Fruit fly (Drosophila melanogaster) whole organism, embryonic: Measurements from ENCODE around the gene retm.

Experiments used
- Awh ChIP-seq: fragments of 200-800 bp; sonication (Bioruptor generic); IDR thresholded peaks from 2 replicates; pipeline ENCODE4, ENCODE4 v1.3.6; 2022; ENCODE audit warnings: missing biosample characterization, missing genetic modification characterization
- B-H1 ChIP-seq: fragments of 200-800 bp; sonication (Bioruptor generic); IDR thresholded peaks from 3 replicates; pipeline ENCODE4 v1.3.6; 2022; ENCODE audit warnings: missing biosample characterization, missing genetic modification characterization
- Bgb ChIP-seq: fragments of 200-800 bp; sonication (Bioruptor generic); IDR thresholded peaks from 2 replicates; pipeline ENCODE4 v1.3.6; 2022; ENCODE audit warnings: missing biosample characterization, missing genetic modification characterization; ENCODE audit not compliant: partially characterized antibody
- Blimp-1 ChIP-seq: fragments of 200-800 bp; sonication (Bioruptor generic); optimal IDR thresholded peaks from 3 replicates; lab custom pipeline; 2018; ENCODE audit warnings: missing biosample characterization, missing genetic modification characterization, mild to moderate bottlenecking, moderate library complexity, missing genetic modification reagents
- CG11696 ChIP-seq: fragments of 200-800 bp; sonication (Bioruptor generic); IDR thresholded peaks from 2 replicates; pipeline ENCODE4 v1.3.6; 2022; ENCODE audit warnings: missing biosample characterization, missing genetic modification characterization
- CG12155 ChIP-seq: fragments of 200-800 bp; sonication (Bioruptor generic); optimal IDR thresholded peaks from 3 replicates; lab custom pipeline; 2016; ENCODE audit warnings: missing biosample characterization, missing genetic modification characterization
- CG12219 ChIP-seq: fragments of 200-800 bp; sonication (Bioruptor generic); optimal IDR thresholded peaks from 3 replicates; lab custom pipeline; 2018; ENCODE audit warnings: missing biosample characterization, mild to moderate bottlenecking, missing genetic modification characterization
- CG15011 ChIP-seq: fragments of 200-800 bp; sonication (Bioruptor generic); optimal IDR thresholded peaks from 3 replicates; lab custom pipeline; 2018; ENCODE audit warnings: missing biosample characterization, mild to moderate bottlenecking, missing genetic modification characterization
- CG1647 ChIP-seq: fragments of 200-800 bp; sonication (Bioruptor generic); optimal IDR thresholded peaks from 3 replicates; lab custom pipeline; 2016; ENCODE audit warnings: missing biosample characterization, missing genetic modification characterization
- CG16815 ChIP-seq: fragments of 200-800 bp; sonication (Bioruptor generic); optimal IDR thresholded peaks from 3 replicates; lab custom pipeline; 2017; ENCODE audit warnings: missing biosample characterization, mild to moderate bottlenecking, missing genetic modification characterization
- CG17385 ChIP-seq: fragments of 200-800 bp; sonication (Bioruptor generic); optimal IDR thresholded peaks from 3 replicates; lab custom pipeline; 2018; ENCODE audit warnings: missing biosample characterization, mild to moderate bottlenecking, missing genetic modification characterization
- CG4360 ChIP-seq: fragments of 200-800 bp; sonication (Bioruptor generic); IDR thresholded peaks from 2 replicates; pipeline ENCODE4 v1.3.6; 2022; ENCODE audit warnings: missing biosample characterization, missing genetic modification characterization
- CG43689 ChIP-seq: fragments of 200-800 bp; sonication (Bioruptor generic); IDR thresholded peaks from 2 replicates; pipeline ENCODE4 v1.3.6; 2022; ENCODE audit warnings: missing biosample characterization, missing genetic modification characterization
- CG6272 ChIP-seq: fragments of 200-800 bp; sonication (Bioruptor generic); IDR thresholded peaks from 2 replicates; pipeline ENCODE4 v1.3.6; 2022; ENCODE audit warnings: missing biosample characterization, missing genetic modification characterization
- CG6765 ChIP-seq: fragments of 200-800 bp; sonication (Bioruptor generic); optimal IDR thresholded peaks from 3 replicates; lab custom pipeline; 2017; ENCODE audit warnings: missing biosample characterization, mild to moderate bottlenecking, missing genetic modification characterization
- CG8388 ChIP-seq: fragments of 200-800 bp; sonication (Bioruptor generic); optimal IDR thresholded peaks from 2 replicates; lab custom pipeline; 2019; ENCODE audit warnings: missing biosample characterization, mild to moderate bottlenecking, missing genetic modification characterization, moderate library complexity
- CG9876 ChIP-seq: fragments of 200-800 bp; sonication (Bioruptor generic); optimal IDR thresholded peaks from 2 replicates; lab custom pipeline; 2016; ENCODE audit warnings: missing biosample characterization, missing genetic modification characterization
- CTCF ChIP-seq: fragments of 200-800 bp; sonication (Bioruptor generic); optimal IDR thresholded peaks from 2 replicates; lab custom pipeline; 2017; ENCODE audit warnings: missing biosample characterization, mild to moderate bottlenecking, missing genetic modification characterization, moderate library complexity
- E2f2 ChIP-seq: fragments of 200-800 bp; sonication (Bioruptor generic); IDR thresholded peaks from 2 replicates; pipeline ENCODE4 v1.3.6; 2022; ENCODE audit warnings: missing biosample characterization, missing genetic modification characterization
- ERR ChIP-seq: fragments of 200-800 bp; sonication (Bioruptor generic); optimal IDR thresholded peaks from 2 replicates; lab custom pipeline; 2016; ENCODE audit warnings: missing biosample characterization, missing genetic modification characterization
- Hmr ChIP-seq: fragments of 200-800 bp; sonication (Bioruptor generic); optimal IDR thresholded peaks from 3 replicates; lab custom pipeline; 2017; ENCODE audit warnings: mild to moderate bottlenecking, missing biosample characterization, missing genetic modification reagents, missing genetic modification characterization
- Lhr ChIP-seq: fragments of 200-800 bp; sonication (Bioruptor generic); optimal IDR thresholded peaks from 3 replicates; lab custom pipeline; 2017; ENCODE audit warnings: mild to moderate bottlenecking, missing biosample characterization, missing genetic modification reagents, missing genetic modification characterization
- Mad ChIP-seq: fragments of 200-800 bp; sonication (Bioruptor generic); optimal IDR thresholded peaks from 2 replicates; lab custom pipeline; 2016; ENCODE audit warnings: missing biosample characterization, missing genetic modification characterization
- Med ChIP-seq: fragments of 200-800 bp; sonication (Bioruptor generic); peaks from one replicate; lab custom pipeline; 2016; ENCODE audit warnings: missing biosample characterization, missing genetic modification characterization, mild to moderate bottlenecking, inconsistent platforms, moderate library complexity
- Ravus ChIP-seq: fragments of 200-800 bp; sonication (Bioruptor generic); IDR thresholded peaks from 2 replicates; pipeline ENCODE4 v1.3.6; 2022; ENCODE audit warnings: missing biosample characterization, missing genetic modification characterization
- Sry-β ChIP-seq: fragments of 200-800 bp; sonication (Bioruptor generic); optimal IDR thresholded peaks from 2 replicates; lab custom pipeline; 2018; ENCODE audit warnings: missing biosample characterization, mild to moderate bottlenecking, missing genetic modification characterization, moderate library complexity
- ab ChIP-seq: fragments of 200-800 bp; sonication (Bioruptor generic); optimal IDR thresholded peaks from 2 replicates; lab custom pipeline; 2016; ENCODE audit warnings: missing biosample characterization, missing genetic modification characterization
- cad ChIP-seq: fragments of >200 bp; optimal IDR thresholded peaks from 2 replicates; lab custom pipeline; 2017; ENCODE audit warnings: missing biosample characterization, missing genetic modification characterization
- cas ChIP-seq: fragments of 200-800 bp; sonication (Bioruptor generic); IDR thresholded peaks from 2 replicates; pipeline ENCODE4 v1.3.6; 2022; ENCODE audit warnings: missing biosample characterization, missing genetic modification characterization
- chm ChIP-seq: fragments of 200-800 bp; sonication (Bioruptor generic); IDR thresholded peaks from 2 replicates; pipeline ENCODE4 v1.3.6; 2022; ENCODE audit warnings: missing biosample characterization, missing genetic modification characterization
- cwo ChIP-seq: fragments of 200-800 bp; sonication (Bioruptor generic); optimal IDR thresholded peaks from 3 replicates; lab custom pipeline; 2017; ENCODE audit warnings: missing biosample characterization, missing genetic modification characterization, mild to moderate bottlenecking, moderate library complexity, missing genetic modification reagents
- dati ChIP-seq: fragments of 200-800 bp; sonication (Bioruptor generic); IDR thresholded peaks from 2 replicates; pipeline ENCODE4 v1.3.6; 2022; ENCODE audit warnings: missing biosample characterization, missing genetic modification characterization
- dmrt99B ChIP-seq: fragments of 200-800 bp; sonication (Bioruptor generic); optimal IDR thresholded peaks from 2 replicates; lab custom pipeline; 2018; ENCODE audit warnings: missing biosample characterization, mild to moderate bottlenecking, missing genetic modification characterization, moderate library complexity
- ems ChIP-seq: fragments of 200-800 bp; sonication (Bioruptor generic); optimal IDR thresholded peaks from 3 replicates; lab custom pipeline; 2016; ENCODE audit warnings: missing biosample characterization, missing genetic modification characterization
- gce ChIP-seq: fragments of 200-800 bp; sonication (Bioruptor generic); IDR thresholded peaks from 3 replicates; pipeline ENCODE4 v1.3.6; 2022; ENCODE audit warnings: missing biosample characterization, missing genetic modification characterization
- gcm ChIP-seq: fragments of 200-800 bp; sonication (Bioruptor generic); optimal IDR thresholded peaks from 2 replicates; lab custom pipeline; 2019; ENCODE audit warnings: missing biosample characterization, mild to moderate bottlenecking, missing genetic modification characterization, moderate library complexity
- gcm2 ChIP-seq: fragments of 200-800 bp; sonication (Bioruptor generic); optimal IDR thresholded peaks from 2 replicates; lab custom pipeline; 2016; ENCODE audit warnings: missing biosample characterization, missing genetic modification characterization
- hb ChIP-seq: fragments of 200-800 bp; sonication (Bioruptor generic); IDR thresholded peaks from 3 replicates; pipeline ENCODE4 v1.3.6; 2022; ENCODE audit warnings: missing biosample characterization, missing genetic modification characterization; ENCODE audit not compliant: partially characterized antibody
- jing ChIP-seq: fragments of 200-800 bp; sonication (Bioruptor generic); optimal IDR thresholded peaks from 2 replicates; lab custom pipeline; 2018; ENCODE audit warnings: missing biosample characterization, mild to moderate bottlenecking, missing genetic modification characterization
- lmd ChIP-seq: fragments of 200-800 bp; sonication (Bioruptor generic); IDR thresholded peaks from 2 replicates; pipeline ENCODE4 v1.3.6; 2022; ENCODE audit warnings: missing biosample characterization, missing genetic modification characterization
- maf-S ChIP-seq: fragments of 200-800 bp; sonication (Bioruptor generic); optimal IDR thresholded peaks from 2 replicates; lab custom pipeline; 2016; ENCODE audit warnings: missing biosample characterization, missing genetic modification characterization
- nau ChIP-seq: fragments of 200-800 bp; sonication (Bioruptor generic); optimal IDR thresholded peaks from 3 replicates; lab custom pipeline; 2017; ENCODE audit warnings: missing biosample characterization, mild to moderate bottlenecking, missing genetic modification characterization, missing genetic modification reagents
- nerfin-1 ChIP-seq: fragments of 200-800 bp; sonication (Bioruptor generic); optimal IDR thresholded peaks from 3 replicates; lab custom pipeline; 2019; ENCODE audit warnings: missing biosample characterization, mild to moderate bottlenecking, missing genetic modification characterization, moderate library complexity
- pan ChIP-seq, 4 experiments: fragments of >200 bp in 3 of 4; fragments of 200-800 bp in 1 of 4; sonication (Bioruptor generic) in 1 of 4; optimal IDR thresholded peaks in 3 of 4; IDR thresholded peaks in 1 of 4; 2 replicates each; pipeline versions ENCODE4 v1.3.6 to Lab custom; 2017 to 2022; ENCODE audit warnings: missing biosample characterization in 2 of 4, missing genetic modification characterization in 2 of 4, mixed read lengths in 1 of 4
- pfk ChIP-seq: fragments of 200-800 bp; sonication (Bioruptor generic); optimal IDR thresholded peaks from 2 replicates; lab custom pipeline; 2018; ENCODE audit warnings: missing biosample characterization, mild to moderate bottlenecking, missing genetic modification characterization, moderate library complexity
- pnt ChIP-seq: fragments of 200-800 bp; sonication (Bioruptor generic); optimal IDR thresholded peaks from 3 replicates; lab custom pipeline; 2016; ENCODE audit warnings: missing biosample characterization, missing genetic modification characterization
- prd ChIP-seq, 3 experiments: fragments of >200 bp in 2 of 3; fragments of 200-800 bp in 1 of 3; sonication (Bioruptor generic) in 1 of 3; optimal IDR thresholded peaks in 2 of 3; IDR thresholded peaks in 1 of 3; 2 replicates in 2 of 3; 3 replicates in 1 of 3; pipeline versions ENCODE4 v1.3.6 to Lab custom; 2017 to 2022; ENCODE audit warnings: missing biosample characterization in 1 of 3, missing genetic modification characterization in 1 of 3
- pzg ChIP-seq: fragments of 200-800 bp; sonication (Bioruptor generic); optimal IDR thresholded peaks from 3 replicates; lab custom pipeline; 2018; ENCODE audit warnings: missing biosample characterization, mild to moderate bottlenecking, missing genetic modification characterization, moderate library complexity
- ranshi ChIP-seq: fragments of 200-800 bp; sonication (Bioruptor generic); IDR thresholded peaks from 2 replicates; pipeline ENCODE4 v1.3.6; 2022; ENCODE audit warnings: missing biosample characterization, missing genetic modification characterization
- seq ChIP-seq: fragments of 200-800 bp; sonication (Bioruptor generic); IDR thresholded peaks from 2 replicates; pipeline ENCODE4 v1.3.6; 2022; ENCODE audit warnings: missing biosample characterization, missing genetic modification characterization
- yki ChIP-seq: fragments of >200 bp; optimal IDR thresholded peaks from 3 replicates; lab custom pipeline; 2018

Gene retm

DNA sequence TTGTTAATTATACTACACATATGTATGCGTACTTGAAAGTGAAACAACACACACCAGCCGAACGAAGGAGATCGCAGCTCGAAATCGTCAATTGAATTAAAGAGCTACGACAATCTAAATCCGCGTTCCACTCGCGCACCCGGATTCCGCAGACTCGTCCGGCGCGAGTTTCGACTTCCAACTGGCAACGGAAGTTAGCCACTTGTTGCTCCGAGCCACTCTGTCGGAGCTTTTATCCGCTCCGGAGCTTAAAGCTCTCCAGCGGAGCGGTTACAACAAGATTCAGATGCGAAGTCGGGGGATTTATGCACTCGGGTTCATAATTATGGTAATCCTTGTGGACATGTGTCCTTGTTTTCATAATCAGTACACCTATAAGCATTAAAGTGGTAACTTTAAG lies 9.8 kb upstream of the retm start, which contains the start of gene Rchy1 (continued):
- TF ChIP-seq CG15011 (GFP tag; lab: Kevin White, UChicago) (no peak), nau (GFP tag; lab: Kevin White, UChicago) (peak; percentile 20), CG16815 (GFP tag; lab: Kevin White, UChicago) (no peak), cwo (GFP tag; lab: Kevin White, UChicago) (no peak), Awh (GFP tag; lab: Robert Waterston, UW) (no peak), CG17385 (GFP tag; lab: Kevin White, UChicago) (peak; percentile 36), seq (GFP tag; lab: Robert Waterston, UW) (peak; percentile 17; the same call in 1 of the 2 replicates), jing (GFP tag; lab: Kevin White, UChicago) (no peak), CG43689 (GFP tag; lab: Robert Waterston, UW) (no peak), dmrt99B (tag; lab: Kevin White, UChicago) (no peak), CG12155 (GFP tag; lab: Kevin White, UChicago) (no peak), cas (GFP tag; lab: Robert Waterston, UW) (no peak), pnt (GFP tag; lab: Kevin White, UChicago) (no peak), CG6765 (GFP tag; lab: Kevin White, UChicago) (peak; percentile 49), CG12219 (GFP tag; lab: Kevin White, UChicago) (peak; percentile 36), CG4360 (GFP tag; lab: Robert Waterston, UW) (no peak), CG1647 (GFP tag; lab: Kevin White, UChicago) (no peak), Bgb (GFP tag; lab: Robert Waterston, UW) (peak; percentile 54; the same call in 1 of the 2 replicates), nerfin-1 (tag; lab: Kevin White, UChicago) (no peak), yki (no peak), cad (no peak), pfk (no peak), ERR (GFP tag; lab: Kevin White, UChicago) (no peak), Ravus (GFP tag; lab: Robert Waterston, UW) (no peak), B-H1 (no peak; the same call in 2 of the 3 replicates), CG11696 (GFP tag; lab: Robert Waterston, UW) (peak; percentile 62), hb (no peak), gcm (GFP tag; lab: Kevin White, UChicago) (no peak), gce (GFP tag; lab: Robert Waterston, UW) (no peak), ranshi (GFP tag; lab: Robert Waterston, UW) (peak; percentile 9; the same call in 1 of the 2 replicates), lmd (GFP tag; lab: Robert Waterston, UW) (no peak), Med (GFP tag; lab: Kevin White, UChicago) (peak; percentile 87), chm (peak; percentile 77; the same call in 1 of the 2 replicates), ems (GFP tag; lab: Kevin White, UChicago) (no peak), pzg (peak; percentile 0), CTCF (peak; percentile 36), E2f2 (GFP tag; lab: Robert Waterston, UW) (peak; percentile 58), CG8388 (no peak), Blimp-1 (GFP tag; lab: Kevin White, UChicago) (peak; percentile 3), ab (GFP tag; lab: Kevin White, UChicago) (no peak), prd (optimal IDR thresholded peaks at IDR 0.05; lab: Kevin White, UChicago) (no peak), prd (GFP tag; IDR thresholded peaks at IDR 0.05; lab: Robert Waterston, UW) (no peak), CG9876 (GFP tag; lab: Kevin White, UChicago) (no peak), maf-S (no peak), Sry-β (GFP tag; lab: Kevin White, UChicago) (no peak), dati (GFP tag; lab: Robert Waterston, UW) (no peak), Hmr (GFP tag; lab: Kevin White, UChicago) (peak; percentile 46), CG6272 (GFP tag; lab: Robert Waterston, UW) (no peak), Mad (no peak), Lhr (no peak), gcm2 (GFP tag; lab: Kevin White, UChicago) (no peak), pan (optimal IDR thresholded peaks at IDR 0.05; lab: Kevin White, UChicago) (no peak), pan (GFP tag; optimal IDR thresholded peaks at IDR 0.05 in 1 of 2, IDR thresholded peaks at IDR 0.05 in 1 of 2) (peak in 1 of 2 experiments; percentile 27)
